Worm (Caenorhabditis elegans): ENCODE measurements around the gene fut-5.

The fut-5 gene

ce11 chrII:4631479-4631878 is 36.0 kb downstream of the fut-5 start:
- no peak for TF ChIP-seq unc-62 (GFP tag; optimal IDR thresholded peaks at IDR 0.05)

DNA sequence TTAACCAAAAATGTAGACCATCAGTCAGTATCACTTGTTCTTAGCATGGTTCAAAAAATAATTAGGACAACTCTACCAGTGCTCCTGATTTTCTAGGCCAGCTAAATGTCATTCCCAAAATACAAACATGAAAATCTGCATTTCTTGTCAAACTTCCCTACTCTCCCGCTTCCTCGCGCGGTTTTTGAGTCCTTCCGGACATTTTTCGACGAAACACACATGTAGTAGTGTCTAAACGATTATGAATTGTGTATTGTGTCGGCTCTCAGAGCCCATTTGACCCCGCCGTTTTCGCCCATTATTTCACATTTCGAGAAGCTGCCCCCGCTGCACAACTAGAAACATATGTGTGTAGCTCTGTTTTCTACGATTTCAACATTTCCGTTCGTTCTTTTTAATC is 40.9 kb downstream of the fut-5 start, which contains the start of gene F35D11.1:
TSS of gene F35D11.1 (plus strand) at position 301 of the 400 bp plus-strand sequence.
- TF ChIP-seq unc-62 (GFP tag; optimal IDR thresholded peaks at IDR 0.05) = no peak

ce11 chrII:4621650-4622049 is 45.8 kb downstream of the fut-5 start, which contains the start of gene clec-139:
clec-139 (minus strand) TSS chrII:4621750.
- TF ChIP-seq unc-62 (GFP tag; optimal IDR thresholded peaks at IDR 0.05) = no peak

ce11 chrII:4619700-4620099 is 47.8 kb downstream of the fut-5 start, which contains the start of gene clec-138:
clec-138 (minus strand) TSS chrII:4619800.
- TF ChIP-seq unc-62 (GFP tag; optimal IDR thresholded peaks at IDR 0.05) = no peak

- no peak for TF ChIP-seq unc-62 (GFP tag; optimal IDR thresholded peaks at IDR 0.05)
Observed at ce11 chrII:4617990-4618389, 49.5 kb downstream of the fut-5 start, which contains the start of gene clec-137. clec-137 (minus strand) TSS chrII:4618090.

ce11 chrII:4616443-4616842 is 51.0 kb downstream of the fut-5 start, which contains the start of gene clec-136:
clec-136 (minus strand) TSS chrII:4616543.
- no peak for TF ChIP-seq unc-62 (GFP tag; optimal IDR thresholded peaks at IDR 0.05)
